Fruit fly (Drosophila melanogaster): ENCODE measurements around the gene CG14247.

Gene CG14247

DNA sequence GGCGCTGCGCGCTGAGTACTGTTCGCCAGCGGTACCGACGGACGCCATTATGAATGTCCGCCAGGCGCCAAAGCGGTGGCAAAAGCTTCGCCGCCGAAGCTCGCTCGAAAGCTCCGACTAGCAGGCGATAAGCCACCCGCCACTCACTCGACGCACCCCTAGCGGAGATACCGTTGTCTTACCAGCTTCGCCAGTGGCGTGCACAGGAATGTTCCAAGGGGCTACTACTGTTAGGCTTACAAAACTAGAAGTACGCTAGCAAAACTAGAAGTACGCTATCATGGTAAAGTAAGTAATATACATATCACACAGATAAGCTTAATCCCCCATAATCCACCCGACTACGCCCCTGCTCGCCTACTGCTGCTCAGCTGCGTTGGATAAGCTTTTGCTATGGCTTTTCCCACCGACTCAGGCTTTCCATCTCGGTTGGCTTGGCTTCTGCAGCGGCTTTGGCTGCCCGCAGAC is 23.3 kb upstream of the CG14247 start, which contains the start of gene amon (continued):
- peak; percentile 97 for TF ChIP-seq CG3726 (GFP tag; IDR thresholded peaks at IDR 0.05)
- TF ChIP-seq E2f1 (GFP tag; IDR thresholded peaks at IDR 0.05): peak; percentile 98
- no peak for TF ChIP-seq br (optimal IDR thresholded peaks at IDR 0.05)
- TF ChIP-seq ERR (GFP tag; optimal IDR thresholded peaks at IDR 0.05): peak; percentile 98
- TF ChIP-seq az2 (GFP tag; optimal IDR thresholded peaks at IDR 0.05): peak; percentile 98
- peak; percentile 98 for TF ChIP-seq CG16779 (GFP tag; IDR thresholded peaks at IDR 0.05)
- peak; percentile 95 for TF ChIP-seq sima (GFP tag; optimal IDR thresholded peaks at IDR 0.05)
- TF ChIP-seq ci (GFP tag; IDR thresholded peaks at IDR 0.05): peak; percentile 99
- TF ChIP-seq amos (GFP tag; IDR thresholded peaks at IDR 0.05; ENCODE audit: partially characterized antibody): 0 out of 2 replicates have a peak, but pooled peaks have one; percentile 18
- TF ChIP-seq H15 (GFP tag; IDR thresholded peaks at IDR 0.05): peak; percentile 98
- TF ChIP-seq trem (tag; optimal IDR thresholded peaks at IDR 0.05): peak; percentile 69
- TF ChIP-seq CG34224 (GFP tag; IDR thresholded peaks at IDR 0.05; ENCODE audit: partially characterized antibody): no peak
- TF ChIP-seq CG31388 (GFP tag; optimal IDR thresholded peaks at IDR 0.05): peak; percentile 94
- TF ChIP-seq slp2 (GFP tag; optimal IDR thresholded peaks at IDR 0.05): peak; percentile 98
- peak; percentile 99 for TF ChIP-seq CG13296 (GFP tag; optimal IDR thresholded peaks at IDR 0.05)
- no peak for TF ChIP-seq eve (GFP tag; optimal IDR thresholded peaks at IDR 0.05)
- TF ChIP-seq HLHmδ (GFP tag; optimal IDR thresholded peaks at IDR 0.05): no peak
- TF ChIP-seq gsb (GFP tag; IDR thresholded peaks at IDR 0.05): peak; percentile 97
- peak; percentile 99 for TF ChIP-seq HLH54F (GFP tag; optimal IDR thresholded peaks at IDR 0.05)
- peak; percentile 100 for TF ChIP-seq CG18599 (GFP tag; optimal IDR thresholded peaks at IDR 0.05)
- no peak for TF ChIP-seq nerfin-2 (GFP tag; IDR thresholded peaks at IDR 0.05; ENCODE audit: partially characterized antibody)
- peak; percentile 30 for TF ChIP-seq gfzf (GFP tag; optimal IDR thresholded peaks at IDR 0.05)
- TF ChIP-seq grau (tag; optimal IDR thresholded peaks at IDR 0.05): peak; percentile 97
- TF ChIP-seq Ptx1 (GFP tag; IDR thresholded peaks at IDR 0.05): peak; percentile 99
- TF ChIP-seq dmrt99B (tag; optimal IDR thresholded peaks at IDR 0.05): peak; percentile 98
- TF ChIP-seq PHDP (tag; optimal IDR thresholded peaks at IDR 0.05): peak; percentile 98
- TF ChIP-seq CG6272 (GFP tag; IDR thresholded peaks at IDR 0.05): peak; percentile 98
- TF ChIP-seq Hr3 (GFP tag; optimal IDR thresholded peaks at IDR 0.05): peak; percentile 97
- TF ChIP-seq gcm2 (GFP tag; optimal IDR thresholded peaks at IDR 0.05): peak; percentile 96
- TF ChIP-seq mam (GFP tag; optimal IDR thresholded peaks at IDR 0.05): peak; percentile 100
- TF ChIP-seq CG2875 (GFP tag; optimal IDR thresholded peaks at IDR 0.05): peak; percentile 93
- TF ChIP-seq CG18764 (GFP tag; optimal IDR thresholded peaks at IDR 0.05): peak; percentile 95
- TF ChIP-seq CG12744 (GFP tag; optimal IDR thresholded peaks at IDR 0.05): peak; percentile 98
- peak; percentile 99 for TF ChIP-seq CG6683 (GFP tag; optimal IDR thresholded peaks at IDR 0.05)
- peak; percentile 98 for TF ChIP-seq HLH3B (GFP tag; IDR thresholded peaks at IDR 0.05)
- peak; percentile 97 for TF ChIP-seq CG12942 (GFP tag; optimal IDR thresholded peaks at IDR 0.05)
- peak; percentile 16 for TF ChIP-seq fd102C (GFP tag; optimal IDR thresholded peaks at IDR 0.05)
- TF ChIP-seq CG1024 (GFP tag; IDR thresholded peaks at IDR 0.05): peak; percentile 96
- peak; percentile 98 for TF ChIP-seq zfh1 (GFP tag; IDR thresholded peaks at IDR 0.05)
- peak; percentile 61 for TF ChIP-seq CG2202 (tag; optimal IDR thresholded peaks at IDR 0.05)
- TF ChIP-seq Dfd (GFP tag; optimal IDR thresholded peaks at IDR 0.05): peak in 1 of 2 experiments; percentile 94
- TF ChIP-seq pan (optimal IDR thresholded peaks at IDR 0.05): no peak
- TF ChIP-seq pan (GFP tag; optimal IDR thresholded peaks at IDR 0.05 in 1 of 2, IDR thresholded peaks at IDR 0.05 in 1 of 2): peak in 1 of 2 experiments; percentile 99
- peak; percentile 98 for TF ChIP-seq slou (GFP tag; optimal IDR thresholded peaks at IDR 0.05)
- TF ChIP-seq D (optimal IDR thresholded peaks at IDR 0.05): no peak
- TF ChIP-seq D (GFP tag; optimal IDR thresholded peaks at IDR 0.05): peak; percentile 95
- TF ChIP-seq CG15269 (tag; optimal IDR thresholded peaks at IDR 0.05): peak; percentile 99
- TF ChIP-seq CG14014 (GFP tag; IDR thresholded peaks at IDR 0.05): peak; percentile 99
- no peak for TF ChIP-seq yki (optimal IDR thresholded peaks at IDR 0.05)
- peak; percentile 98 for TF ChIP-seq tup (GFP tag; optimal IDR thresholded peaks at IDR 0.05)
- peak; percentile 74 for TF ChIP-seq Dip2 (GFP tag; IDR thresholded peaks at IDR 0.05)
- TF ChIP-seq peb (GFP tag; IDR thresholded peaks at IDR 0.05): peak; percentile 96

Data from whole organism, embryonic.